Worm (Caenorhabditis elegans) whole organism, late embryonic: ENCODE data around the gene T27A1.2.

ENCODE experiments used
- C38D4.7 ChIP-seq: fragments of 200-800 bp; sonication (Bioruptor generic); optimal IDR thresholded peaks from 2 replicates; lab custom pipeline; 2018; ENCODE audit warnings: mild to moderate bottlenecking, missing genetic modification characterization, moderate library complexity, missing compliant biosample characterization
- F13H6.1 ChIP-seq: sonication (generic microtip); optimal IDR thresholded peaks from 2 replicates; lab custom pipeline; 2016; ENCODE audit warnings: missing genetic modification characterization, missing compliant biosample characterization
- K02D7.2 ChIP-seq: sonication (generic microtip); optimal IDR thresholded peaks from 2 replicates; lab custom pipeline; 2017; ENCODE audit warnings: mild to moderate bottlenecking, missing genetic modification characterization, missing compliant biosample characterization
- ceh-14 ChIP-seq: sonication (generic microtip); optimal IDR thresholded peaks from 2 replicates; lab custom pipeline; 2016; ENCODE audit warnings: missing genotype, missing genetic modification characterization, missing compliant biosample characterization
- ceh-18 ChIP-seq: sonication (generic microtip); optimal IDR thresholded peaks from 2 replicates; lab custom pipeline; 2016; ENCODE audit warnings: missing genetic modification characterization, missing compliant biosample characterization
- ceh-24 ChIP-seq: sonication (generic microtip); optimal IDR thresholded peaks from 2 replicates; lab custom pipeline; 2016; ENCODE audit warnings: mild to moderate bottlenecking, missing genetic modification characterization, missing compliant biosample characterization
- ceh-30 ChIP-seq: fragments of 150-350 bp; optimal IDR thresholded peaks from 2 replicates; lab custom pipeline; 2014; ENCODE audit warnings: missing biosample characterization, missing genetic modification characterization
- ceh-34 ChIP-seq: sonication (generic microtip); optimal IDR thresholded peaks from 2 replicates; lab custom pipeline; 2016; ENCODE audit warnings: mild to moderate bottlenecking, missing genetic modification characterization, missing compliant biosample characterization
- ceh-48 ChIP-seq: sonication (generic microtip); optimal IDR thresholded peaks from 2 replicates; lab custom pipeline; 2016; ENCODE audit warnings: missing genetic modification characterization, inconsistent platforms, missing compliant biosample characterization
- dve-1 ChIP-seq: sonication (generic microtip); optimal IDR thresholded peaks from 2 replicates; lab custom pipeline; 2017; ENCODE audit warnings: antibody characterized with exemption, mild to moderate bottlenecking, missing genetic modification characterization, missing compliant biosample characterization
- elt-2 ChIP-seq: sonication (generic microtip); optimal IDR thresholded peaks from 2 replicates; lab custom pipeline; 2016; ENCODE audit warnings: missing genetic modification reagents, missing genetic modification characterization, missing compliant biosample characterization
- gmeb-2 ChIP-seq: sonication (generic microtip); optimal IDR thresholded peaks from 2 replicates; lab custom pipeline; 2016; ENCODE audit warnings: missing genetic modification characterization, inconsistent platforms, missing compliant biosample characterization
- hlh-13 ChIP-seq: fragments of 200-800 bp; sonication (Bioruptor generic); optimal IDR thresholded peaks from 2 replicates; lab custom pipeline; 2018; ENCODE audit warnings: mild to moderate bottlenecking, missing genetic modification characterization, missing compliant biosample characterization
- hlh-30 ChIP-seq: sonication (generic microtip); optimal IDR thresholded peaks from 2 replicates; lab custom pipeline; 2017; ENCODE audit warnings: antibody characterized with exemption, missing genetic modification characterization, missing compliant biosample characterization; ENCODE audit not compliant: insufficient read depth
- hlh-6 ChIP-seq: sonication (generic microtip); optimal IDR thresholded peaks from 2 replicates; lab custom pipeline; 2016; ENCODE audit warnings: missing genotype, missing genetic modification characterization, missing compliant biosample characterization
- lim-6 ChIP-seq: sonication (generic microtip); optimal IDR thresholded peaks from 2 replicates; lab custom pipeline; 2016; ENCODE audit warnings: missing genetic modification characterization, missing compliant biosample characterization
- lin-11 ChIP-seq: fragments of 200-800 bp; sonication (Bioruptor generic); optimal IDR thresholded peaks from 2 replicates; lab custom pipeline; 2018; ENCODE audit warnings: mild to moderate bottlenecking, missing genetic modification characterization, missing compliant biosample characterization
- nfya-1 ChIP-seq: sonication (generic microtip); optimal IDR thresholded peaks from 2 replicates; lab custom pipeline; 2017; ENCODE audit warnings: missing genetic modification characterization, mild to moderate bottlenecking, missing compliant biosample characterization, antibody characterized with exemption, moderate library complexity
- nhr-11 ChIP-seq: fragments of 150-350 bp; optimal IDR thresholded peaks from 2 replicates; lab custom pipeline; 2014; ENCODE audit warnings: missing biosample characterization, missing genetic modification characterization
- npax-4 ChIP-seq: sonication (generic microtip); optimal IDR thresholded peaks from 2 replicates; lab custom pipeline; 2016; ENCODE audit warnings: missing genetic modification characterization, missing compliant biosample characterization
- odd-2 ChIP-seq: sonication (generic microtip); optimal IDR thresholded peaks from 2 replicates; lab custom pipeline; 2017; ENCODE audit warnings: antibody characterized with exemption, mild to moderate bottlenecking, missing genetic modification characterization, missing compliant biosample characterization
- pat-9 ChIP-seq: fragments of 200-800 bp; sonication (Bioruptor generic); optimal IDR thresholded peaks from 2 replicates; lab custom pipeline; 2018; ENCODE audit warnings: mild to moderate bottlenecking, missing genetic modification characterization, moderate library complexity, missing compliant biosample characterization
- pha-4 ChIP-seq: fragments of 150-350 bp; optimal IDR thresholded peaks from 2 replicates; lab custom pipeline; 2018; ENCODE audit warnings: missing biosample characterization, missing genetic modification reagents, missing genetic modification characterization
- pqm-1 ChIP-seq: sonication (generic microtip); optimal IDR thresholded peaks from 2 replicates; lab custom pipeline; 2016; ENCODE audit warnings: missing genetic modification characterization, missing compliant biosample characterization
- ref-2 ChIP-seq: sonication (generic microtip); optimal IDR thresholded peaks from 2 replicates; lab custom pipeline; 2016; ENCODE audit warnings: missing genetic modification characterization, missing compliant biosample characterization
- rnt-1 ChIP-seq: sonication (generic microtip); optimal IDR thresholded peaks from 2 replicates; lab custom pipeline; 2016; ENCODE audit warnings: missing genetic modification characterization, missing compliant biosample characterization
- sdc-2 ChIP-seq: sonication (generic microtip); optimal IDR thresholded peaks from 2 replicates; lab custom pipeline; 2016; ENCODE audit warnings: missing genotype, missing genetic modification characterization, missing compliant biosample characterization
- sox-4 ChIP-seq: sonication (generic microtip); optimal IDR thresholded peaks from 2 replicates; lab custom pipeline; 2017; ENCODE audit warnings: mild to moderate bottlenecking, missing genetic modification characterization, inconsistent platforms, missing compliant biosample characterization
- syd-9 ChIP-seq: sonication (generic microtip); optimal IDR thresholded peaks from 2 replicates; lab custom pipeline; 2016; ENCODE audit warnings: mild to moderate bottlenecking, missing genetic modification characterization, moderate library complexity, missing compliant biosample characterization
- unc-3 ChIP-seq, 2 experiments: fragments of 200-800 bp in 1 of 2; sonication (Bioruptor generic) in 1 of 2; sonication (generic microtip) in 1 of 2; conservative IDR thresholded peaks in 1 of 2; optimal IDR thresholded peaks in 1 of 2; 2 replicates each; pipeline versions ENCODE4 v1.3.6 to Lab custom; 2016 to 2022; ENCODE audit warnings: missing compliant biosample characterization in 2 of 2, missing genetic modification characterization in 2 of 2, missing genetic modification reagents in 1 of 2
- unc-42 ChIP-seq: sonication (generic microtip); optimal IDR thresholded peaks from 2 replicates; lab custom pipeline; 2016; ENCODE audit warnings: missing genotype, missing genetic modification characterization, missing compliant biosample characterization
- unc-55 ChIP-seq: sonication (generic microtip); optimal IDR thresholded peaks from 2 replicates; lab custom pipeline; 2017; ENCODE audit warnings: missing biosample characterization, missing genetic modification reagents, missing genetic modification characterization
- ztf-16 ChIP-seq: sonication (generic microtip); optimal IDR thresholded peaks from 2 replicates; lab custom pipeline; 2017; ENCODE audit warnings: missing genetic modification characterization, missing compliant biosample characterization

The T27A1.2 gene

DNA sequence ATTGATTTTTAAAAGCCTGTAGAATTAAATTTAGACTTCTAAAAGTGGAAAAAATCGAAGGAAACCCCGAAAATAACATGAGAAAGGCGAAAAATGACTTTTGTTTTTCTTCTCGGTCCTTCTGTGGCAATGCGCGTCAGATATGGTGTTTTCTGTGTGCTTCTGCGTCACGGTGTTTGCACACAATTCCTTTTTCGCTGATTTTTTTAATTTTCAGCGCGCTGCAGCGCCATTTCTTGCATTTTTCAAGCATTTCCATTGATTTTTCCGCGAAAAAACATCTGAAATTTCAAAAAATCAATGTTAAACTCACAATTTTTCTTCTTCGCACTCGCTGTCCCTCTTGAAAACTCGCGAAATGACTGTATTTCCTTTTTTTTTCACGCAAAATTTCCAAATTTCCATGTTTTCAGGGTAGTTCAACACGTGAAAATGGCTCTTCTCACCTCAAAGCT, 43.5 kb upstream of the T27A1.2 start, which contains the start of the genes cdc-37 and W08F4.3:
cdc-37 (minus strand) TSS at position 405 of the 455 bp plus-strand sequence.
W08F4.3 (plus strand) TSS at position 414 of the 455 bp plus-strand sequence.
- no peak for TF ChIP-seq ceh-34
- no peak for TF ChIP-seq sox-4 (tag; lab: Kevin White, UChicago)
- no peak for TF ChIP-seq elt-2 (tag; lab: Kevin White, UChicago)
- TF ChIP-seq unc-42: peak; percentile 7
- TF ChIP-seq, all 69 proteins: peak for 1

DNA sequence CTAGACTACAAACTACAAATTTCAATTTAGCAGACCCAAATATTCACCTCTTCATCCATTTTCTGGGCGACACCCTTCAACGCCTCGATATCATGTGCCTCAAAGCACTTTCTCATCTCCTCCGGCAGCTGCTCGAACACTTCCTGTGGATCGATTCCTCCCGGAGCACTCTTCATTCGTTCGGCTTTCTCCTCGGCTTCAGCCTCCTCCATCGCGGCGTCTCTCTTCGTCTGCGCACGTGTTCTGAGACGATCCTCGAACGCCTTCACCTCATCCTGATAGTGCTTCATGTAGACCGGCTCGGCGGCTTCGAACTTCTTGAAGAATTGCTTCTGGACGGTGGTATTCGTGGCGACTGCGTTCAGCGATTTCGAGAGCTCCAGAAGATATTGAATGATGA, 42.1 kb upstream of the T27A1.2 start:
- TF ChIP-seq ref-2 (tag; lab: Kevin White, UChicago) (no peak), hlh-13 (GFP tag; lab: Kevin White, UChicago) (no peak), unc-55 (GFP tag; lab: Kevin White, UChicago) (no peak), pat-9 (no peak), elt-2 (tag; lab: Kevin White, UChicago) (no peak), ceh-24 (no peak), dve-1 (tag; lab: Kevin White, UChicago) (no peak), ztf-16 (tag; lab: Kevin White, UChicago) (no peak), nfya-1 (tag; lab: Kevin White, UChicago) (no peak), F13H6.1 (tag; lab: Kevin White, UChicago) (no peak), unc-3 (GFP tag; conservative IDR thresholded peaks at IDR 0.05; lab: Robert Waterston, UW) (no peak), unc-3 (tag; optimal IDR thresholded peaks at IDR 0.05; lab: Kevin White, UChicago) (no peak), lin-11 (no peak), rnt-1 (tag; lab: Kevin White, UChicago) (no peak)

DNA sequence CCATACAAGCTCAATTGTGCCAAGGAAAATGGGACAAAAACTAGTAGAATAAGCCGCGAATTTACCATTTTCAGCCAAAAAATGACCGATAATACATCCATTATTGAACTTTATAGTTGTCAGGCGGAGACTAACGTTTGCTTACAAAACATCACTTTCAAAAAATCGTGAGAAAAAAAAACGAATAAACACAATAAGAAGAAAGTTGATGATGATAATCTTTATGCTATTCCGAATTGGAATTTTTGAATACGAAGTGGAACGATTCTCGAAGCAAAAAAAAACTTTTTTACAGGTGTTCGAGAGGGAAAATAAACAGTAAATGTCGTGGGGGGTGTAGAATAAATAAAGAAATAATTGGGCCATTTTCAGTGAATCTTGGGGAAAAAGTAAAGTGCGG, 41.0 kb upstream of the T27A1.2 start, which contains the start of gene W08F4.7:
W08F4.7 (minus strand) TSS at position 101 of the 400 bp plus-strand sequence.
- TF ChIP-seq unc-42 (no peak), elt-2 (tag; lab: Kevin White, UChicago) (no peak), ceh-18 (tag; lab: Kevin White, UChicago) (no peak), K02D7.2 (tag; lab: Kevin White, UChicago) (no peak), nfya-1 (tag; lab: Kevin White, UChicago) (no peak), pqm-1 (tag; lab: Kevin White, UChicago) (no peak), ceh-30 (no peak), nhr-11 (no peak), C38D4.7 (GFP tag; lab: Kevin White, UChicago) (no peak), gmeb-2 (tag; lab: Kevin White, UChicago) (no peak), lim-6 (tag; lab: Kevin White, UChicago) (no peak), odd-2 (tag; lab: Kevin White, UChicago) (no peak), sdc-2 (tag; lab: Kevin White, UChicago) (no peak), npax-4 (tag; lab: Kevin White, UChicago) (no peak), hlh-13 (GFP tag; lab: Kevin White, UChicago) (no peak), ref-2 (tag; lab: Kevin White, UChicago) (no peak), hlh-6 (tag; lab: Kevin White, UChicago) (no peak), ceh-48 (tag; lab: Kevin White, UChicago) (no peak), syd-9 (tag; lab: Kevin White, UChicago) (no peak), hlh-30 (tag; lab: Kevin White, UChicago) (no peak)

DNA sequence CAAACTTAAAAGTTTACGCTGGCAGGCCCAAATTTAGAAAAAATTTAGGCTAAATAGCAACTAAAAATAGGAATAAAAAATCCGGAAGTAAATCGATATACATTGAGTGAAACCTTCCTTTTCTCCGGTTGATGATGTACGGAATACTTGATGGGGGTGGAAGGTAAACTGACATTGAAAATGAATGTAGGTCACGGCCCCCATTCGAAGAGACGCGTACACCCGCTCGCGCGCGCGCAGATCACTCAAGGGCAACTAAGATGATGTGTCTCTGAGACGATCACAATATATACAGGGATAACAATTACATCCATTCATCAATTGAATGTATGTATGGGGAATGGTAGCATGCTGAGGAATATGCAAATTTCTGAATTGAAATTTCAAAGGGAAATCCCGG, 37.4 kb upstream of the T27A1.2 start:
- TF ChIP-seq ceh-14 (tag; lab: Kevin White, UChicago) (no peak), pha-4 (no peak), nhr-11 (no peak)

DNA sequence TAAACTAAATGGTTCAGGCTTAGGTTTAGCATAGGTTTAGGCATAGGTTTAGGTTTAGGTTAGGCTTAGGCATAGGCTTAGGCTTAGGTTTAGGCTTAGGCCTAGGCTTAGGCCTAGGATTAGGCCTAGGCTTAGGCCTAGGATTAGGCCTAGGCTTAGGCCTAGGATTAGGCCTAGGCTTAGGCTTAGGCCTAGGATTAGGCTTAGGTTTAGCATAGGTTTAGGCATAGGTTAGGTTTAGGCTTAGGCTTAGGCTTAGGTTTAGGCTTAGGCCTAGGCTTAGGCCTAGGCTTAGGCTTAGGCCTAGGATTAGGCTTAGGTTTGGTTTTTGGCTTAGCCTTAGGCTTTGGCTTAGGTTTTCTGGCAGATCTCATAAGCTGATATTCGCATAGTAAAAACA, 36.9 kb upstream of the T27A1.2 start:
- TF ChIP-seq dve-1 (tag; lab: Kevin White, UChicago): peak; percentile 91
